Fruit fly (Drosophila melanogaster) whole organism, prepupa: ENCODE measurements around the gene stwl.

ENCODE experiments used
- CG10669 ChIP-seq: fragments of 200-800 bp; sonication (Bioruptor generic); optimal IDR thresholded peaks from 3 replicates; lab custom pipeline; 2018; ENCODE audit warnings: missing biosample characterization, mild to moderate bottlenecking, missing genetic modification characterization, moderate library complexity
- CG11294 ChIP-seq: fragments of 200-800 bp; sonication (Bioruptor generic); IDR thresholded peaks from 2 replicates; pipeline ENCODE4 v1.3.6; 2022; ENCODE audit warnings: missing biosample characterization, missing genetic modification characterization
- CG11902 ChIP-seq: fragments of 200-800 bp; sonication (Bioruptor generic); optimal IDR thresholded peaks from 3 replicates; lab custom pipeline; 2016; ENCODE audit warnings: missing biosample characterization, missing genetic modification characterization
- CG16779 ChIP-seq: fragments of 200-800 bp; sonication (Bioruptor generic); optimal IDR thresholded peaks from 3 replicates; lab custom pipeline; 2017; ENCODE audit warnings: missing biosample characterization, mild to moderate bottlenecking, missing genetic modification characterization
- CG31627 ChIP-seq: fragments of 200-800 bp; sonication (Bioruptor generic); optimal IDR thresholded peaks from 3 replicates; lab custom pipeline; 2016; ENCODE audit warnings: missing biosample characterization, missing genetic modification characterization
- CG32006 ChIP-seq: fragments of 200-800 bp; sonication (Bioruptor generic); optimal IDR thresholded peaks from 3 replicates; lab custom pipeline; 2017; ENCODE audit warnings: missing biosample characterization, mild to moderate bottlenecking, missing genetic modification characterization
- CG3919 ChIP-seq: fragments of 200-800 bp; sonication (Bioruptor generic); optimal IDR thresholded peaks from 3 replicates; lab custom pipeline; 2016; ENCODE audit warnings: missing biosample characterization, missing genetic modification characterization
- CG6276 ChIP-seq: fragments of 200-800 bp; sonication (Bioruptor generic); optimal IDR thresholded peaks from 2 replicates; lab custom pipeline; 2017; ENCODE audit warnings: missing biosample characterization, mild to moderate bottlenecking, missing genetic modification characterization
- CG6792 ChIP-seq: fragments of 200-800 bp; sonication (Bioruptor generic); optimal IDR thresholded peaks from 3 replicates; lab custom pipeline; 2016; ENCODE audit warnings: missing biosample characterization, missing genetic modification characterization
- CG6808 ChIP-seq: fragments of 200-800 bp; sonication (Bioruptor generic); optimal IDR thresholded peaks from 3 replicates; lab custom pipeline; 2017; ENCODE audit warnings: missing biosample characterization, missing genetic modification characterization, mild to moderate bottlenecking, moderate library complexity, missing genetic modification reagents
- CG6854 ChIP-seq: fragments of 200-800 bp; sonication (Bioruptor generic); optimal IDR thresholded peaks from 2 replicates; lab custom pipeline; 2017; ENCODE audit warnings: missing biosample characterization, mild to moderate bottlenecking, missing genetic modification characterization
- CG7368 ChIP-seq: fragments of 200-800 bp; sonication (Bioruptor generic); optimal IDR thresholded peaks from 3 replicates; lab custom pipeline; 2016; ENCODE audit warnings: missing biosample characterization, missing genetic modification characterization
- CG8632 ChIP-seq: fragments of 200-800 bp; sonication (Bioruptor generic); optimal IDR thresholded peaks from 3 replicates; lab custom pipeline; 2016; ENCODE audit warnings: missing biosample characterization, missing genetic modification characterization
- CG9139 ChIP-seq: fragments of 200-800 bp; sonication (Bioruptor generic); optimal IDR thresholded peaks from 3 replicates; lab custom pipeline; 2017; ENCODE audit warnings: missing biosample characterization, mild to moderate bottlenecking, missing genetic modification characterization
- Eip75B ChIP-seq: fragments of 200-800 bp; sonication (Bioruptor generic); optimal IDR thresholded peaks from 3 replicates; lab custom pipeline; 2016; ENCODE audit warnings: missing biosample characterization, missing genetic modification characterization
- Eip78C ChIP-seq: fragments of 200-800 bp; sonication (Bioruptor generic); peaks from one replicate; lab custom pipeline; 2016; ENCODE audit warnings: missing biosample characterization, missing genetic modification characterization
- Ets21C ChIP-seq: fragments of 200-800 bp; sonication (Bioruptor generic); optimal IDR thresholded peaks from 3 replicates; lab custom pipeline; 2016; ENCODE audit warnings: missing biosample characterization, missing genetic modification characterization
- Ets96B ChIP-seq: fragments of 200-800 bp; optimal IDR thresholded peaks from 2 replicates; lab custom pipeline; 2019; ENCODE audit warnings: missing biosample characterization, mild to moderate bottlenecking, missing genetic modification characterization, moderate library complexity
- Gug ChIP-seq: fragments of 200-800 bp; sonication (Bioruptor generic); IDR thresholded peaks from 2 replicates; pipeline ENCODE4 v1.3.6; 2022; ENCODE audit warnings: missing biosample characterization, missing genetic modification characterization
- Hr38 ChIP-seq: sonication (Bioruptor generic); optimal IDR thresholded peaks from 2 replicates; lab custom pipeline; 2016; ENCODE audit warnings: missing biosample characterization, missing genetic modification characterization
- Hr39 ChIP-seq: fragments of 200-800 bp; sonication (Bioruptor generic); optimal IDR thresholded peaks from 2 replicates; lab custom pipeline; 2016; ENCODE audit warnings: missing biosample characterization, missing genetic modification characterization
- Lpt ChIP-seq: fragments of 200-800 bp; sonication (Bioruptor generic); optimal IDR thresholded peaks from 3 replicates; lab custom pipeline; 2016; ENCODE audit warnings: missing biosample characterization, missing genetic modification characterization
- Met ChIP-seq: fragments of 200-800 bp; sonication (Bioruptor generic); optimal IDR thresholded peaks from 3 replicates; lab custom pipeline; 2016; ENCODE audit warnings: missing biosample characterization, missing genetic modification characterization
- OdsH ChIP-seq: fragments of 200-800 bp; sonication (Bioruptor generic); optimal IDR thresholded peaks from 3 replicates; lab custom pipeline; 2016; ENCODE audit warnings: missing biosample characterization, missing genetic modification characterization
- Sox102F ChIP-seq: fragments of 200-800 bp; sonication (Bioruptor generic); optimal IDR thresholded peaks from 2 replicates; lab custom pipeline; 2016; ENCODE audit warnings: missing biosample characterization, mild to moderate bottlenecking, missing genetic modification characterization
- Sox15 ChIP-seq: fragments of 200-800 bp; sonication (Bioruptor generic); optimal IDR thresholded peaks from 3 replicates; lab custom pipeline; 2016; ENCODE audit warnings: missing biosample characterization, missing genetic modification characterization
- achi ChIP-seq: fragments of 200-800 bp; sonication (Bioruptor generic); optimal IDR thresholded peaks from 3 replicates; lab custom pipeline; 2016; ENCODE audit warnings: missing biosample characterization, missing genetic modification characterization
- cyc ChIP-seq: fragments of 200-800 bp; sonication (Bioruptor generic); optimal IDR thresholded peaks from 3 replicates; lab custom pipeline; 2016; ENCODE audit warnings: missing biosample characterization, missing genetic modification characterization
- dac ChIP-seq: fragments of 200-800 bp; sonication (Bioruptor generic); optimal IDR thresholded peaks from 2 replicates; lab custom pipeline; 2017; ENCODE audit warnings: missing biosample characterization, mild to moderate bottlenecking, missing genetic modification characterization
- dsx ChIP-seq: fragments of 200-800 bp; optimal IDR thresholded peaks from 3 replicates; lab custom pipeline; 2019; ENCODE audit warnings: missing biosample characterization, mild to moderate bottlenecking, missing genetic modification characterization, moderate library complexity; ENCODE audit not compliant: poor library complexity, severe bottlenecking
- eg ChIP-seq: fragments of 200-800 bp; sonication (Bioruptor generic); IDR thresholded peaks from 3 replicates; pipeline ENCODE4 v1.3.6; 2022; ENCODE audit warnings: missing biosample characterization, missing genetic modification characterization
- esn ChIP-seq: fragments of 200-800 bp; sonication (Bioruptor generic); optimal IDR thresholded peaks from 2 replicates; lab custom pipeline; 2016; ENCODE audit warnings: missing biosample characterization, mild to moderate bottlenecking, missing genetic modification characterization, moderate library complexity
- fd59A ChIP-seq: fragments of 200-800 bp; sonication (Bioruptor generic); optimal IDR thresholded peaks from 2 replicates; lab custom pipeline; 2017; ENCODE audit warnings: missing biosample characterization, mild to moderate bottlenecking, missing genetic modification characterization, missing genetic modification reagents
- fd85E ChIP-seq: fragments of 200-800 bp; sonication (Bioruptor generic); optimal IDR thresholded peaks from 3 replicates; lab custom pipeline; 2016; ENCODE audit warnings: missing biosample characterization, missing genetic modification characterization
- fkh ChIP-seq: fragments of 200-800 bp; sonication (Bioruptor generic); optimal IDR thresholded peaks from 3 replicates; lab custom pipeline; 2017; ENCODE audit warnings: missing biosample characterization, mild to moderate bottlenecking, missing genetic modification characterization, moderate library complexity
- lz ChIP-seq: fragments of 200-800 bp; sonication (Bioruptor generic); optimal IDR thresholded peaks from 3 replicates; lab custom pipeline; 2016; ENCODE audit warnings: missing biosample characterization, missing genetic modification characterization
- net ChIP-seq: fragments of 200-800 bp; sonication (Bioruptor generic); optimal IDR thresholded peaks from 3 replicates; lab custom pipeline; 2016; ENCODE audit warnings: missing biosample characterization, missing genetic modification characterization
- pdm3 ChIP-seq: fragments of 200-800 bp; sonication (Bioruptor generic); optimal IDR thresholded peaks from 3 replicates; lab custom pipeline; 2016; ENCODE audit warnings: missing biosample characterization, missing genetic modification characterization
- salr ChIP-seq, 2 experiments: fragments of 200-800 bp; sonication (Bioruptor generic); optimal IDR thresholded peaks; 3 replicates each; lab custom pipeline; 2016 to 2018; ENCODE audit warnings: missing biosample characterization in 2 of 2, missing genetic modification characterization in 2 of 2, mild to moderate bottlenecking in 1 of 2
- spab ChIP-seq: fragments of 200-800 bp; sonication (Bioruptor generic); optimal IDR thresholded peaks from 2 replicates; lab custom pipeline; 2017; ENCODE audit warnings: missing biosample characterization, mild to moderate bottlenecking, missing genetic modification characterization, missing genetic modification reagents
- ss ChIP-seq, 2 experiments: fragments of 200-800 bp; sonication (Bioruptor generic); optimal IDR thresholded peaks; 2 replicates in 1 of 2; 3 replicates in 1 of 2; lab custom pipeline; 2017 to 2018; ENCODE audit warnings: mild to moderate bottlenecking in 2 of 2, missing biosample characterization in 2 of 2, missing genetic modification characterization in 2 of 2, moderate library complexity in 1 of 2
- svp ChIP-seq: fragments of 200-800 bp; sonication (Bioruptor generic); peaks from one replicate; lab custom pipeline; 2016; ENCODE audit warnings: missing biosample characterization, missing genetic modification characterization
- vri ChIP-seq: fragments of 200-800 bp; sonication (Bioruptor generic); optimal IDR thresholded peaks from 3 replicates; lab custom pipeline; 2016; ENCODE audit warnings: missing biosample characterization, mild to moderate bottlenecking, missing genetic modification characterization

Gene stwl

DNA sequence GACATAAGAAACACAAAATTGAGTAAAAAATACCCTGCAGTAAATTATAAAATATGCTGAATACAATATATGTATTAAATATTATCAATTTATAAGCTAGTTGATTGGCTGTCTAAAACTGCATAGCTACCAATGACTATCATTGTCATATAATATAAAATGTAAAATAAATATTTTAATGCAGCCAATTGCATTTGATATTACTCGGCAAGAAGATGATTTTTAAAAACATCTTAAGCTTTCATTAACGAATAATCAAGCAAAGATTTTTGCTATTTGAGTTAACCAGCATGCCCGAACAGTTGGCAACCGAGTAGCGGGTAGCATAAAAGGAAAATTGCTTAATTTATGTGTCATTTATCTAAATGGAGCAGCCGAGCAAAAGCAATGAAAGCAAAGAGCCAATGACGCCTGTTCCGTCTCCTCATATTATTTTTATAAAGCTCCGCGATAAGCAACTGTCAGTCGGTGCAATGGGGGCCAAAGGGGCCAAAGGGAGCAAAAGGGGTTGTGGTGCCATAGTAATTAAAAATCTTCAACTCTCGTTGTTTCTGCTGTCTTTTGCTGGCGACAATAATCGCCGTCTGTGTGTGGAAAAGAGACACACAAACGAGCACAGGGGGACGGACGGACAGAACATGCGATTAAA, 46.5 kb downstream of the stwl start (continued):
- TF ChIP-seq CG16779 (tag; lab: Kevin White, UChicago) (no peak), net (GFP tag; lab: Kevin White, UChicago) (peak; percentile 58), eg (peak; percentile 49; the same call in 1 of the 3 replicates), Eip78C (GFP tag; lab: Kevin White, UChicago) (peak; percentile 90), Sox15 (GFP tag; lab: Kevin White, UChicago) (peak; percentile 41), Hr38 (GFP tag; lab: Kevin White, UChicago) (no peak), spab (peak; percentile 48), salr (GFP tag; optimal IDR thresholded peaks at IDR 0.05; lab: Kevin White, UChicago) (peak in 1 of 2 experiments; percentile 54), CG32006 (peak; percentile 82), CG3919 (peak; percentile 49), ss (GFP tag; optimal IDR thresholded peaks at IDR 0.05; lab: Kevin White, UChicago) (peak; percentile 13 to 39), lz (GFP tag; lab: Kevin White, UChicago) (peak; percentile 25), vri (GFP tag; lab: Kevin White, UChicago) (no peak), CG6854 (no peak), pdm3 (GFP tag; lab: Kevin White, UChicago) (peak; percentile 76), CG7368 (GFP tag; lab: Kevin White, UChicago) (peak; percentile 36), OdsH (GFP tag; lab: Kevin White, UChicago) (peak; percentile 75), CG8632 (GFP tag; lab: Kevin White, UChicago) (peak; percentile 55), CG6808 (GFP tag; lab: Kevin White, UChicago) (peak; percentile 48), dsx (GFP tag; lab: Kevin White, UChicago) (peak; percentile 23), svp (GFP tag; lab: Kevin White, UChicago) (peak; percentile 81), Gug (GFP tag; lab: Robert Waterston, UW) (peak; percentile 47; the same call in 1 of the 2 replicates), achi (peak; percentile 59), CG31627 (GFP tag; lab: Kevin White, UChicago) (peak; percentile 32), esn (GFP tag; lab: Kevin White, UChicago) (peak; percentile 61)
- TF ChIP-seq, all 60 proteins: peak for 48

DNA sequence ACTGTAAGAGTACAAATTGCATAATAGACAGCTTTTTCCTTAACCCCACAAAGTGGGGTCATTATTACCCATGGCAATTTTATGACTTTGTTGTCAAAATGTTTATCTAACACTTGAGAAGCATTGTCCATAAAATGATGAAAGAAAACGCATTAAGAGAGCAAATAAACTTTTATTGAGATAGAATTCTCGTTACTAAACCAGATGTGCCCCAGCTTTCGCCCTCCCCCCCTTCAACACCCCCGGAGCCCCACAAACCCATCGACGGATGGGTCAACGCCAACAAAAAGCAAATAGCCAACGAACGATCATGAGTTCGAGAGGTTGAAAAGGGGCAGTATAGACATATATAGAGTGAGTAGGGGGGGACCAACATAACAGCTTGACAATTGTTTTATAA, 47.1 kb downstream of the stwl start:
- TF ChIP-seq dac (no peak), CG6276 (no peak), fkh (GFP tag; lab: Kevin White, UChicago) (peak; percentile 20), ss (GFP tag; optimal IDR thresholded peaks at IDR 0.05; lab: Kevin White, UChicago) (no peak)
- TF ChIP-seq, all 60 proteins: peak for 1

DNA sequence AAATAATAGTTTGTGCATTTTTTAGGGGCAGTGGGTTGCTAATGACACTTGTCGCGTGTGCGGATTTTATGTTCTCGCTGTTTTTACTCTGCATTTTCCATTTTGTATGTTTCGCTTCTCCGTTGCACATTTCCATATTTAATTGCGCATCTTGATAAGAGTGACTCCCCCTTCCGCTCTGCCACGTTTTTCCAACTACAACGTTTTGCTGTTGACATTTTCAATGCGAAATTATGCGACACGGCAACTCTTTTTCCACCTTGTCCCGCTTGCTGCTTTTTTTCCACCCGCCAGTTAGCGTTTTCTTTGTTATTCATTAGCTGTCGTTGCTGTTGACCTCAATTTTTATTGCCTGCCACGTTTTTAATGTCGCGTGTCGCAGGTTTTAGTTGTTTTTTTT, 47.7 kb downstream of the stwl start:
- TF ChIP-seq CG32006 (no peak), ss (GFP tag; optimal IDR thresholded peaks at IDR 0.05; lab: Kevin White, UChicago) (peak in 1 of 2 experiments; percentile 31)

DNA sequence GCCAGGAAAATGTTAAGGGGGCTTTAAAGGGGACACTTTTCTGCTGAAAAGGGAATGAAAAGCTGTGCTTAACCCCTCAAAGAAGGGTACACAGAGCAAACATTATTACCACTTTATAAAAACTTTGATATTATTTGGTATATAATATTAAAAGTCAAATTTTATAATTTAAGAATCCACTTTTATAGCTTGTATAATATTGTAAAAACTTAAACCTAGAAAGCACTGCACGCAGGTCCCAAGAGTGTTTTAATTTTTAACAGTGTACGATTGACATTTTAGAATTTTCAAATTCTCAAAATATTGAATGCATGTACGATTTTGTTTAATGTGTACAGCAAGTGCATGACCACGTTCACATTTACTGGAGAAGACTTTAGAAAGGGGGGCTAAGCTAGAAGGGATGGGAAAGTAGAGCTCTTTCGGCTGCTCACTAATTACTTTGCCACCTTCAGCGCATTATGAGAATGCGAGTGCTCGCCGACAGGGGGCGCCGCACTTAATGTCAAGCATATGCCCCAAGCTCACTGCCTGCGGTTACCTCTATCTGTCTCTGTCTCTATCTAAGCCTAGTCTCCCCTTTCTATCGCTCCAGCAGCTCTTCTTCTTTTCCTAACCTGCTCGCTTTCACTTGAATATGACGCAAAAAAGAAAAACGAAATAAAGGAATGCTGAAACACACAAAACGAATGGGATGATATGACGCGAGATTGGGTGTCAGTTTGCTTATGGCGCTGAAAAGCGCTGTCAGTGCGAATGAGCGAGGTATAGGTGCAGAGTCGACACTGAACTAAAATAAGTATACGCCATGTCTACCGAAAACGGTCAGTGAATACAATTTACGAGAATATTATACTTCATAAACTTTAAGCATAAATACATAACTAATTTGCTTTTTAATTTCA, 49.7 kb downstream of the stwl start:
- no peak for TF ChIP-seq esn (GFP tag; lab: Kevin White, UChicago)
- no peak for TF ChIP-seq cyc (GFP tag; lab: Kevin White, UChicago)
- no peak for TF ChIP-seq CG16779 (tag; lab: Kevin White, UChicago)
- peak; percentile 17 for TF ChIP-seq spab
- TF ChIP-seq Lpt (GFP tag; lab: Kevin White, UChicago): no peak
- no peak for TF ChIP-seq lz (GFP tag; lab: Kevin White, UChicago)
- no peak for TF ChIP-seq fd85E (GFP tag; lab: Kevin White, UChicago)
- no peak for TF ChIP-seq CG11294
- peak; percentile 4 for TF ChIP-seq Met (GFP tag; lab: Kevin White, UChicago)
- TF ChIP-seq CG9139 (GFP tag; lab: Kevin White, UChicago): no peak
- TF ChIP-seq Eip75B (GFP tag; lab: Kevin White, UChicago): no peak
- TF ChIP-seq fd59A: no peak
- peak; percentile 19 for TF ChIP-seq CG10669 (GFP tag; lab: Kevin White, UChicago)
- TF ChIP-seq CG6792 (GFP tag; lab: Kevin White, UChicago): no peak
- TF ChIP-seq CG6276: peak; percentile 18
- TF ChIP-seq eg: peak; percentile 46; the same call in 2 of the 3 replicates
- no peak for TF ChIP-seq Sox102F
- no peak for TF ChIP-seq Hr39
- peak; percentile 1 for TF ChIP-seq Ets96B (tag; lab: Kevin White, UChicago)
- no peak for TF ChIP-seq CG11902
- no peak for TF ChIP-seq Ets21C (GFP tag; lab: Kevin White, UChicago)
